Fruit fly (Drosophila melanogaster) whole organism, embryonic: Measurements from ENCODE around the gene HHEX.

Experiments
- Atf-2 ChIP-seq: fragments of 200-800 bp; sonication (Bioruptor generic); optimal IDR thresholded peaks from 2 replicates; lab custom pipeline; 2016; ENCODE audit warnings: missing biosample characterization, missing genetic modification characterization
- Atf3 ChIP-seq: fragments of 200-800 bp; sonication (Bioruptor generic); optimal IDR thresholded peaks from 3 replicates; lab custom pipeline; 2016; ENCODE audit warnings: missing biosample characterization, missing genetic modification characterization
- C15 ChIP-seq: fragments of 200-800 bp; sonication (Bioruptor generic); IDR thresholded peaks from 3 replicates; pipeline ENCODE4 v1.3.6; 2022; ENCODE audit warnings: missing biosample characterization, missing genetic modification characterization
- CG10267 ChIP-seq: fragments of 200-800 bp; sonication (Bioruptor generic); optimal IDR thresholded peaks from 2 replicates; lab custom pipeline; 2018; ENCODE audit warnings: missing biosample characterization, mild to moderate bottlenecking, missing genetic modification characterization, moderate library complexity
- CG10565 ChIP-seq: fragments of 200-800 bp; sonication (Bioruptor generic); optimal IDR thresholded peaks from 3 replicates; lab custom pipeline; 2016; ENCODE audit warnings: missing biosample characterization, mild to moderate bottlenecking, missing genetic modification characterization
- CG11696 ChIP-seq: fragments of 200-800 bp; sonication (Bioruptor generic); IDR thresholded peaks from 2 replicates; pipeline ENCODE4 v1.3.6; 2022; ENCODE audit warnings: missing biosample characterization, missing genetic modification characterization
- CG12155 ChIP-seq: fragments of 200-800 bp; sonication (Bioruptor generic); optimal IDR thresholded peaks from 3 replicates; lab custom pipeline; 2016; ENCODE audit warnings: missing biosample characterization, missing genetic modification characterization
- CG12219 ChIP-seq: fragments of 200-800 bp; sonication (Bioruptor generic); optimal IDR thresholded peaks from 3 replicates; lab custom pipeline; 2018; ENCODE audit warnings: missing biosample characterization, mild to moderate bottlenecking, missing genetic modification characterization
- CG12299 ChIP-seq: fragments of 200-800 bp; sonication (Bioruptor generic); optimal IDR thresholded peaks from 2 replicates; lab custom pipeline; 2018; ENCODE audit warnings: missing biosample characterization, mild to moderate bottlenecking, missing genetic modification characterization
- CG12942 ChIP-seq: fragments of 200-800 bp; sonication (Bioruptor generic); optimal IDR thresholded peaks from 3 replicates; lab custom pipeline; 2016; ENCODE audit warnings: missing biosample characterization, missing genetic modification characterization
- CG13123 ChIP-seq: fragments of 200-800 bp; sonication (Bioruptor generic); optimal IDR thresholded peaks from 2 replicates; lab custom pipeline; 2016; ENCODE audit warnings: missing biosample characterization, missing genetic modification characterization
- CG13287 ChIP-seq: fragments of 200-800 bp; sonication (Bioruptor generic); IDR thresholded peaks from 2 replicates; pipeline ENCODE4 v1.3.6; 2022; ENCODE audit warnings: missing biosample characterization, missing genetic modification characterization; ENCODE audit not compliant: partially characterized antibody
- CG1529 ChIP-seq: fragments of 200-800 bp; sonication (Bioruptor generic); optimal IDR thresholded peaks from 3 replicates; lab custom pipeline; 2018; ENCODE audit warnings: missing biosample characterization, missing genetic modification characterization
- CG15479 ChIP-seq: fragments of 200-800 bp; sonication (Bioruptor generic); optimal IDR thresholded peaks from 3 replicates; lab custom pipeline; 2019; ENCODE audit warnings: missing biosample characterization, mild to moderate bottlenecking, missing genetic modification characterization, moderate library complexity
- CG17186 ChIP-seq: fragments of 200-800 bp; sonication (Bioruptor generic); optimal IDR thresholded peaks from 3 replicates; lab custom pipeline; 2017; ENCODE audit warnings: missing biosample characterization, missing genetic modification reagents, missing genetic modification characterization
- CG18476 ChIP-seq: fragments of 200-800 bp; sonication (Bioruptor generic); optimal IDR thresholded peaks from 2 replicates; lab custom pipeline; 2016; ENCODE audit warnings: missing biosample characterization, mild to moderate bottlenecking, missing genetic modification characterization
- CG2202 ChIP-seq: fragments of 200-800 bp; sonication (Bioruptor generic); optimal IDR thresholded peaks from 2 replicates; lab custom pipeline; 2018; ENCODE audit warnings: missing biosample characterization, mild to moderate bottlenecking, missing genetic modification characterization
- CG30431 ChIP-seq: fragments of 200-800 bp; sonication (Bioruptor generic); optimal IDR thresholded peaks from 2 replicates; lab custom pipeline; 2017; ENCODE audit warnings: missing biosample characterization, missing genetic modification characterization
- CG4707 ChIP-seq: fragments of 200-800 bp; sonication (Bioruptor generic); optimal IDR thresholded peaks from 2 replicates; lab custom pipeline; 2018; ENCODE audit warnings: missing biosample characterization, mild to moderate bottlenecking, missing genetic modification characterization, moderate library complexity
- CG6765 ChIP-seq: fragments of 200-800 bp; sonication (Bioruptor generic); optimal IDR thresholded peaks from 3 replicates; lab custom pipeline; 2017; ENCODE audit warnings: missing biosample characterization, mild to moderate bottlenecking, missing genetic modification characterization
- CG7786 ChIP-seq: fragments of 200-800 bp; sonication (Bioruptor generic); optimal IDR thresholded peaks from 2 replicates; lab custom pipeline; 2016; ENCODE audit warnings: missing biosample characterization, missing genetic modification characterization
- CG9215 ChIP-seq: fragments of 200-800 bp; sonication (Bioruptor generic); IDR thresholded peaks from 2 replicates; pipeline ENCODE4 v1.3.6; 2022; ENCODE audit warnings: missing biosample characterization, missing genetic modification characterization
- CHES-1-like ChIP-seq: fragments of 200-800 bp; sonication (Bioruptor generic); optimal IDR thresholded peaks from 2 replicates; lab custom pipeline; 2016; ENCODE audit warnings: missing biosample characterization, missing genetic modification characterization
- CTCF ChIP-seq: fragments of 200-800 bp; sonication (Bioruptor generic); optimal IDR thresholded peaks from 2 replicates; lab custom pipeline; 2017; ENCODE audit warnings: missing biosample characterization, mild to moderate bottlenecking, missing genetic modification characterization, moderate library complexity
- Chrac-16 ChIP-seq: fragments of 200-800 bp; sonication (Bioruptor generic); optimal IDR thresholded peaks from 3 replicates; lab custom pipeline; 2016; ENCODE audit warnings: missing biosample characterization, missing genetic modification characterization
- Dbx ChIP-seq: fragments of 200-800 bp; sonication (Bioruptor generic); IDR thresholded peaks from 3 replicates; pipeline ENCODE4 v1.3.6; 2022; ENCODE audit warnings: missing biosample characterization, missing genetic modification characterization
- Dll ChIP-seq: fragments of 200-800 bp; sonication (Bioruptor generic); IDR thresholded peaks from 4 replicates; pipeline ENCODE4 v1.3.6; 2022; ENCODE audit warnings: missing biosample characterization, missing genetic modification characterization; ENCODE audit not compliant: partially characterized antibody
- Doc3 ChIP-seq: fragments of 200-800 bp; sonication (Bioruptor generic); IDR thresholded peaks from 3 replicates; pipeline ENCODE4 v1.3.6; 2022; ENCODE audit warnings: missing biosample characterization, missing genetic modification characterization; ENCODE audit not compliant: partially characterized antibody
- HLH54F ChIP-seq: fragments of 200-800 bp; sonication (Bioruptor generic); optimal IDR thresholded peaks from 3 replicates; lab custom pipeline; 2016; ENCODE audit warnings: missing biosample characterization, missing genetic modification characterization
- Hand ChIP-seq: fragments of 200-800 bp; sonication (Bioruptor generic); optimal IDR thresholded peaks from 2 replicates; lab custom pipeline; 2017; ENCODE audit warnings: mild to moderate bottlenecking, missing biosample characterization, missing genetic modification reagents, missing genetic modification characterization
- Hr3 ChIP-seq: fragments of 200-800 bp; sonication (Bioruptor generic); optimal IDR thresholded peaks from 3 replicates; lab custom pipeline; 2016; ENCODE audit warnings: missing biosample characterization, missing genetic modification characterization
- Hr51 ChIP-seq, 2 experiments: fragments of 200-800 bp; sonication (Bioruptor generic); optimal IDR thresholded peaks; 2 replicates in 1 of 2; 3 replicates in 1 of 2; lab custom pipeline; 2016 to 2018; ENCODE audit warnings: missing biosample characterization in 2 of 2, missing genetic modification characterization in 2 of 2, mild to moderate bottlenecking in 1 of 2, moderate library complexity in 1 of 2
- Max ChIP-seq: fragments of 200-800 bp; sonication (Bioruptor generic); optimal IDR thresholded peaks from 2 replicates; lab custom pipeline; 2016; ENCODE audit warnings: missing biosample characterization, mild to moderate bottlenecking, missing genetic modification characterization
- Med ChIP-seq: fragments of 200-800 bp; sonication (Bioruptor generic); peaks from one replicate; lab custom pipeline; 2016; ENCODE audit warnings: missing biosample characterization, missing genetic modification characterization, mild to moderate bottlenecking, inconsistent platforms, moderate library complexity
- Side ChIP-seq: fragments of 200-800 bp; sonication (Bioruptor generic); optimal IDR thresholded peaks from 2 replicates; lab custom pipeline; 2016; ENCODE audit warnings: missing biosample characterization, missing genetic modification characterization
- Tbp ChIP-seq: fragments of >200 bp; optimal IDR thresholded peaks from 2 replicates; lab custom pipeline; 2018; ENCODE audit warnings: missing biosample characterization, missing genetic modification characterization
- ab ChIP-seq: fragments of 200-800 bp; sonication (Bioruptor generic); optimal IDR thresholded peaks from 2 replicates; lab custom pipeline; 2016; ENCODE audit warnings: missing biosample characterization, missing genetic modification characterization
- bbx ChIP-seq: fragments of 200-800 bp; sonication (Bioruptor generic); IDR thresholded peaks from 2 replicates; pipeline ENCODE4 v1.3.6; 2022; ENCODE audit warnings: missing biosample characterization, missing genetic modification characterization; ENCODE audit not compliant: partially characterized antibody
- chif ChIP-seq, 2 experiments: fragments of 200-800 bp; sonication (Bioruptor generic); optimal IDR thresholded peaks; 3 replicates each; lab custom pipeline; 2016; ENCODE audit warnings: missing biosample characterization in 2 of 2, missing genetic modification characterization in 2 of 2
- eyg ChIP-seq: fragments of 200-800 bp; sonication (Bioruptor generic); optimal IDR thresholded peaks from 3 replicates; lab custom pipeline; 2016; ENCODE audit warnings: missing biosample characterization, missing genetic modification characterization
- fd102C ChIP-seq: fragments of 200-800 bp; sonication (Bioruptor generic); optimal IDR thresholded peaks from 2 replicates; lab custom pipeline; 2018; ENCODE audit warnings: missing biosample characterization, mild to moderate bottlenecking, missing genetic modification characterization, moderate library complexity
- fd3F ChIP-seq: fragments of 200-800 bp; sonication (Bioruptor generic); optimal IDR thresholded peaks from 2 replicates; lab custom pipeline; 2018; ENCODE audit warnings: missing biosample characterization, mild to moderate bottlenecking, missing genetic modification characterization, moderate library complexity
- fru ChIP-seq: fragments of >200 bp; optimal IDR thresholded peaks from 2 replicates; lab custom pipeline; 2017
- gro ChIP-seq: fragments of 200-800 bp; sonication (Bioruptor generic); optimal IDR thresholded peaks from 2 replicates; lab custom pipeline; 2016; ENCODE audit warnings: missing biosample characterization, missing genetic modification characterization
- lbe ChIP-seq: fragments of 200-800 bp; sonication (Bioruptor generic); optimal IDR thresholded peaks from 2 replicates; lab custom pipeline; 2016; ENCODE audit warnings: missing biosample characterization, mild to moderate bottlenecking, missing genetic modification characterization
- maf-S ChIP-seq: fragments of 200-800 bp; sonication (Bioruptor generic); optimal IDR thresholded peaks from 2 replicates; lab custom pipeline; 2016; ENCODE audit warnings: missing biosample characterization, missing genetic modification characterization
- sug ChIP-seq: fragments of 200-800 bp; optimal IDR thresholded peaks from 2 replicates; lab custom pipeline; 2019; ENCODE audit warnings: missing biosample characterization, mild to moderate bottlenecking, missing genetic modification characterization, moderate library complexity
- tio ChIP-seq: fragments of 200-800 bp; sonication (Bioruptor generic); optimal IDR thresholded peaks from 2 replicates; lab custom pipeline; 2017; ENCODE audit warnings: missing biosample characterization, missing genetic modification characterization, inconsistent platforms
- wdn ChIP-seq: fragments of 200-800 bp; sonication (Bioruptor generic); IDR thresholded peaks from 2 replicates; pipeline ENCODE4 v1.3.6; 2022; ENCODE audit warnings: missing biosample characterization, missing genetic modification characterization
- zf30C ChIP-seq: fragments of 200-800 bp; sonication (Bioruptor generic); optimal IDR thresholded peaks from 3 replicates; lab custom pipeline; 2018; ENCODE audit warnings: missing biosample characterization, mild to moderate bottlenecking, missing genetic modification characterization

The HHEX gene

dm6 chr3R:21112742-21113465 is 32.2 kb upstream of the HHEX start (continued):
- peak; percentile 89 to 91 for TF ChIP-seq Hr51 (GFP tag; optimal IDR thresholded peaks at IDR 0.05; lab: Kevin White, UChicago)
- peak; percentile 77 for TF ChIP-seq fd3F (GFP tag; lab: Kevin White, UChicago)
- TF ChIP-seq Chrac-16 (GFP tag; lab: Kevin White, UChicago), result peak; percentile 80
- TF ChIP-seq Dll (GFP tag; lab: Robert Waterston, UW), result no peak
- TF ChIP-seq CG2202 (tag; lab: Kevin White, UChicago), result peak; percentile 70
- TF ChIP-seq CG1529 (GFP tag; lab: Kevin White, UChicago), result peak; percentile 82
- TF ChIP-seq HLH54F, result peak; percentile 88
- peak; percentile 56 for TF ChIP-seq CG11696
- TF ChIP-seq CG18476 (GFP tag; lab: Kevin White, UChicago), result peak; percentile 80
- TF ChIP-seq Tbp (GFP tag; lab: Kevin White, UChicago), result no peak
- peak; percentile 15 for TF ChIP-seq CG10565 (GFP tag; lab: Kevin White, UChicago)
- TF ChIP-seq gro (GFP tag; lab: Kevin White, UChicago), result peak; percentile 94
- TF ChIP-seq CG15479 (GFP tag; lab: Kevin White, UChicago), result no peak
- peak; percentile 86 for TF ChIP-seq eyg (GFP tag; lab: Kevin White, UChicago)
- TF ChIP-seq fru (lab: Kevin White, UChicago), result no peak
- peak; percentile 84 for TF ChIP-seq tio (GFP tag; lab: Kevin White, UChicago)
- peak; percentile 61 for TF ChIP-seq sug (tag; lab: Kevin White, UChicago)
- TF ChIP-seq Med (GFP tag; lab: Kevin White, UChicago), result peak; percentile 99
- TF ChIP-seq ab (GFP tag; lab: Kevin White, UChicago), result peak; percentile 61
- TF ChIP-seq CG13123 (GFP tag; lab: Kevin White, UChicago), result peak; percentile 80
- TF ChIP-seq CG10267, result peak; percentile 57
- peak; percentile 88 for TF ChIP-seq zf30C (GFP tag; lab: Kevin White, UChicago)
- TF ChIP-seq Atf3 (GFP tag; lab: Kevin White, UChicago), result peak; percentile 77
- TF ChIP-seq chif (GFP tag; optimal IDR thresholded peaks at IDR 0.05; lab: Kevin White, UChicago), result peak; percentile 88 to 90
- peak; percentile 52 for TF ChIP-seq lbe (GFP tag; lab: Kevin White, UChicago)
- peak; percentile 90 for TF ChIP-seq Atf-2 (GFP tag; lab: Kevin White, UChicago)
- 0 out of 3 replicates have a peak, but pooled peaks have one; percentile 50 for TF ChIP-seq C15 (GFP tag; lab: Robert Waterston, UW)
- TF ChIP-seq Hr3 (GFP tag; lab: Kevin White, UChicago), result peak; percentile 80
- TF ChIP-seq CG9215 (GFP tag; lab: Robert Waterston, UW), result peak; percentile 61
- TF ChIP-seq Max (GFP tag; lab: Kevin White, UChicago), result peak; percentile 51
- TF ChIP-seq CHES-1-like (GFP tag; lab: Kevin White, UChicago), result peak; percentile 94
- TF ChIP-seq Hand (GFP tag; lab: Kevin White, UChicago), result peak; percentile 77
- TF ChIP-seq CG6765 (GFP tag; lab: Kevin White, UChicago), result peak; percentile 42
- TF ChIP-seq CG4707, result peak; percentile 84
- peak; percentile 85 for TF ChIP-seq maf-S (GFP tag; lab: Kevin White, UChicago)
- peak; percentile 91 for TF ChIP-seq CG7786 (GFP tag; lab: Kevin White, UChicago)
- TF ChIP-seq CG30431, result peak; percentile 78
- TF ChIP-seq wdn (GFP tag; lab: Robert Waterston, UW), result peak; percentile 84
- TF ChIP-seq Dbx, result peak; percentile 66
- peak; percentile 79 for TF ChIP-seq CG12155 (GFP tag; lab: Kevin White, UChicago)
- peak; percentile 89 for TF ChIP-seq CG12942 (GFP tag; lab: Kevin White, UChicago)
- peak; percentile 78 for TF ChIP-seq CG12299
- TF ChIP-seq Doc3, result no peak
- TF ChIP-seq CG12219 (GFP tag; lab: Kevin White, UChicago), result peak; percentile 90
- peak; percentile 28 for TF ChIP-seq CTCF
- TF ChIP-seq Side, result peak; percentile 87
- TF ChIP-seq CG17186, result peak; percentile 58
- TF ChIP-seq fd102C (GFP tag; lab: Kevin White, UChicago), result peak; percentile 78
- TF ChIP-seq CG13287, result no peak
- no peak for TF ChIP-seq bbx (GFP tag; lab: Robert Waterston, UW)
